Fruit fly (Drosophila melanogaster): Measurements from ENCODE around the gene CG15432.

Gene CG15432

dm6 chr2L:4440881-4441737, 1.0 kb upstream of the CG15432 start, which contains the start of gene CG15431 (continued):
- TF ChIP-seq CG10366 (GFP tag; IDR thresholded peaks at IDR 0.05) (peak; percentile 62), CG15514 (GFP tag; optimal IDR thresholded peaks at IDR 0.05) (peak; percentile 69), gro (GFP tag; optimal IDR thresholded peaks at IDR 0.05) (peak; percentile 42), CG8478 (optimal IDR thresholded peaks at IDR 0.05) (no peak), nau (GFP tag; optimal IDR thresholded peaks at IDR 0.05) (peak; percentile 55), CG1024 (GFP tag; IDR thresholded peaks at IDR 0.05) (0 out of 2 replicates have a peak, but pooled peaks have one; percentile 40), zfh1 (GFP tag; IDR thresholded peaks at IDR 0.05) (peak; percentile 40; the same call in 1 of the 3 replicates), CG4730 (GFP tag; IDR thresholded peaks at IDR 0.05) (no peak), chn (GFP tag; optimal IDR thresholded peaks at IDR 0.05) (peak; percentile 14), Lim3 (GFP tag; IDR thresholded peaks at IDR 0.05) (no peak)

dm6 chr2L:4444457-4444856, 2.3 kb downstream of the CG15432 start, which contains the start of the genes morgue and Elp3:
morgue (minus strand) TSS chr2L:4444680.
Elp3 (plus strand) TSS chr2L:4444732.
- TF ChIP-seq onecut (GFP tag; IDR thresholded peaks at IDR 0.05) (peak; percentile 45), Dll (GFP tag; IDR thresholded peaks at IDR 0.05; ENCODE audit: partially characterized antibody) (peak; percentile 65; the same call in 2 of the 4 replicates), danr (GFP tag; IDR thresholded peaks at IDR 0.05) (no peak), YL-1 (GFP tag; optimal IDR thresholded peaks at IDR 0.05) (peak; percentile 89), CG12299 (tag; optimal IDR thresholded peaks at IDR 0.05) (no peak), lbe (GFP tag; optimal IDR thresholded peaks at IDR 0.05) (no peak), cwo (GFP tag; optimal IDR thresholded peaks at IDR 0.05) (peak; percentile 45), pnt (GFP tag; optimal IDR thresholded peaks at IDR 0.05) (no peak), CG14860 (GFP tag; IDR thresholded peaks at IDR 0.05; ENCODE audit: partially characterized antibody) (peak; percentile 72), Scr (GFP tag; IDR thresholded peaks at IDR 0.05; ENCODE audit: partially characterized antibody) (peak; percentile 70), Myb (GFP tag; optimal IDR thresholded peaks at IDR 0.05) (peak; percentile 34), CG18619 (GFP tag; optimal IDR thresholded peaks at IDR 0.05) (no peak), trem (tag; optimal IDR thresholded peaks at IDR 0.05) (peak; percentile 91), CG6791 (GFP tag; IDR thresholded peaks at IDR 0.05; ENCODE audit: partially characterized antibody) (peak; percentile 77), Xrp1 (GFP tag; IDR thresholded peaks at IDR 0.05) (0 out of 2 replicates have a peak, but pooled peaks have one; percentile 6), ken (GFP tag; IDR thresholded peaks at IDR 0.05) (no peak), zen2 (GFP tag; IDR thresholded peaks at IDR 0.05; ENCODE audit: partially characterized antibody) (peak; percentile 79), CG9797 (GFP tag; optimal IDR thresholded peaks at IDR 0.05) (peak; percentile 71), CG11560 (tag; IDR thresholded peaks at IDR 0.05) (peak; percentile 60; the same call in 1 of the 3 replicates), Fer1 (GFP tag; optimal IDR thresholded peaks at IDR 0.05) (peak; percentile 17), chm (GFP tag; IDR thresholded peaks at IDR 0.05) (no peak), Pdp1 (GFP tag; optimal IDR thresholded peaks at IDR 0.05) (peak in 1 of 2 experiments; percentile 30), usp (GFP tag; optimal IDR thresholded peaks at IDR 0.05) (no peak), Med (GFP tag) (peak; percentile 73), Asciz (GFP tag; optimal IDR thresholded peaks at IDR 0.05) (no peak), Sox100B (GFP tag; optimal IDR thresholded peaks at IDR 0.05) (no peak), dm (GFP tag; optimal IDR thresholded peaks at IDR 0.05) (peak; percentile 89), CG12236 (GFP tag; optimal IDR thresholded peaks at IDR 0.05) (no peak), CHES-1-like (GFP tag; optimal IDR thresholded peaks at IDR 0.05) (peak; percentile 31), amos (GFP tag; IDR thresholded peaks at IDR 0.05; ENCODE audit: partially characterized antibody) (peak; percentile 68; the same call in 1 of the 2 replicates), br (optimal IDR thresholded peaks at IDR 0.05) (no peak), Dref (GFP tag; IDR thresholded peaks at IDR 0.05) (peak; percentile 86), pita (GFP tag; optimal IDR thresholded peaks at IDR 0.05) (no peak), Sry-β (GFP tag; optimal IDR thresholded peaks at IDR 0.05) (no peak), CG10959 (GFP tag; IDR thresholded peaks at IDR 0.05) (no peak), unc-4 (GFP tag; IDR thresholded peaks at IDR 0.05; ENCODE audit: partially characterized antibody) (peak; percentile 56), MBD-R2 (GFP tag; IDR thresholded peaks at IDR 0.05) (peak; percentile 84), mld (GFP tag; IDR thresholded peaks at IDR 0.05; ENCODE audit: partially characterized antibody) (peak; percentile 89)
